In the genomic region with DNA sequence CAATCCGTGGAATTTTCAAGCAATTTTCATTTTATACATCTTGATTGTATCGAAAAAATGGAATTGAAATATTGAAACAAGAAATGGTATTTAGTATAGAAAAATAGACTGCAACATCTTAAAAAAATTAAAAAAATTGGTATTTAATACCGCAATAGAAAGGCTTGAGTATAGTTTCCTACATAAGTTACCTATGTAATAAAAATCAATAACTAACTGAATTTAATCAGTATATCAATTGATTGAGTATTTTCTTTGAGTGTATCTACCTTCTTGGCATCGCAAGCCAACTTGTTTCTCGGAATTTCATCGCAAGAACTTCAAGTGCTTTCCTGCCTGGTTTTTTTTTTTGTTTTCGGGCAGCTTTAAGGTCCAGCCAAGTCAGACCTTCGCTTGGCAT, we compare ENCODE assay signal across 3 fruit fly cellular contexts.
TF ChIP-seq lines count a peak whose summit lies in the region.

No protein-coding gene starts in this region.

TF ChIP-seq in whole organism, embryonic, 481 proteins besides CTCF, POLR2A, EP300 and RAD21 (continued from another document and continues in another):
- TF ChIP-seq bigmax (GFP tag; optimal IDR thresholded peaks at IDR 0.05; lab: Kevin White, UChicago) (no peak), Sox102F (GFP tag; optimal IDR thresholded peaks at IDR 0.05; lab: Kevin White, UChicago) (peak; percentile 18), zen2 (GFP tag; IDR thresholded peaks at IDR 0.05; lab: Robert Waterston, UW; ENCODE audit: partially characterized antibody) (no peak), CG2116 (GFP tag; optimal IDR thresholded peaks at IDR 0.05; lab: Kevin White, UChicago) (no peak), CG12769 (tag; optimal IDR thresholded peaks at IDR 0.05; lab: Kevin White, UChicago) (no peak), peb (GFP tag; IDR thresholded peaks at IDR 0.05; lab: Robert Waterston, UW) (no peak), CG6765 (GFP tag; optimal IDR thresholded peaks at IDR 0.05; lab: Kevin White, UChicago) (no peak), CG14667 (GFP tag; IDR thresholded peaks at IDR 0.05; lab: Robert Waterston, UW) (no peak), Deaf1 (tag; optimal IDR thresholded peaks at IDR 0.05; lab: Kevin White, UChicago) (no peak), CG18011 (GFP tag; optimal IDR thresholded peaks at IDR 0.05; lab: Kevin White, UChicago) (no peak), CG30403 (GFP tag; optimal IDR thresholded peaks at IDR 0.05; lab: Kevin White, UChicago) (peak; percentile 13), Side (GFP tag; optimal IDR thresholded peaks at IDR 0.05; lab: Kevin White, UChicago) (no peak), hth (optimal IDR thresholded peaks at IDR 0.05; lab: Kevin White, UChicago) (no peak), CoRest (tag; optimal IDR thresholded peaks at IDR 0.05; lab: Kevin White, UChicago) (peak; percentile 28), Ravus (GFP tag; IDR thresholded peaks at IDR 0.05; lab: Robert Waterston, UW) (no peak), CG33213 (GFP tag; optimal IDR thresholded peaks at IDR 0.05; lab: Kevin White, UChicago) (no peak), otp (GFP tag; IDR thresholded peaks at IDR 0.05; lab: Robert Waterston, UW) (no peak), az2 (GFP tag; optimal IDR thresholded peaks at IDR 0.05; lab: Kevin White, UChicago) (peak; percentile 4), CG10543 (GFP tag; optimal IDR thresholded peaks at IDR 0.05; lab: Kevin White, UChicago) (no peak), lov (optimal IDR thresholded peaks at IDR 0.05; lab: Kevin White, UChicago) (no peak), lov (GFP tag; IDR thresholded peaks at IDR 0.05; lab: Robert Waterston, UW) (no peak), toy (GFP tag; IDR thresholded peaks at IDR 0.05; lab: Robert Waterston, UW) (no peak), CG11093 (GFP tag; IDR thresholded peaks at IDR 0.05; lab: Robert Waterston, UW) (no peak), dmrt11E (tag; optimal IDR thresholded peaks at IDR 0.05; lab: Kevin White, UChicago) (peak; percentile 50), CG17829 (tag; optimal IDR thresholded peaks at IDR 0.05; lab: Kevin White, UChicago) (no peak), bbx (GFP tag; IDR thresholded peaks at IDR 0.05; lab: Robert Waterston, UW; ENCODE audit: partially characterized antibody) (no peak), prd (optimal IDR thresholded peaks at IDR 0.05; lab: Kevin White, UChicago) (no peak), prd (GFP tag; IDR thresholded peaks at IDR 0.05; lab: Robert Waterston, UW) (peak; percentile 30; the same call in 1 of the 3 replicates), crol (GFP tag; IDR thresholded peaks at IDR 0.05; lab: Robert Waterston, UW) (no peak), Hr51 (GFP tag; optimal IDR thresholded peaks at IDR 0.05; lab: Kevin White, UChicago) (peak in 1 of 2 experiments; percentile 33), unpg (GFP tag; optimal IDR thresholded peaks at IDR 0.05; lab: Kevin White, UChicago) (peak; percentile 30), phol (tag; optimal IDR thresholded peaks at IDR 0.05; lab: Kevin White, UChicago) (peak; percentile 37), CG8388 (GFP tag; optimal IDR thresholded peaks at IDR 0.05; lab: Kevin White, UChicago) (peak; percentile 12), H2.0 (GFP tag; IDR thresholded peaks at IDR 0.05; lab: Robert Waterston, UW) (no peak), CG31441 (GFP tag; IDR thresholded peaks at IDR 0.05; lab: Robert Waterston, UW) (peak; percentile 36; the same call in 1 of the 2 replicates), Ssrp (tag; optimal IDR thresholded peaks at IDR 0.05; lab: Kevin White, UChicago) (peak; percentile 10), dan (GFP tag; IDR thresholded peaks at IDR 0.05; lab: Robert Waterston, UW) (no peak), CG7556 (GFP tag; optimal IDR thresholded peaks at IDR 0.05; lab: Kevin White, UChicago) (peak; percentile 27), dati (GFP tag; IDR thresholded peaks at IDR 0.05; lab: Robert Waterston, UW) (no peak), dysf (GFP tag; IDR thresholded peaks at IDR 0.05; lab: Robert Waterston, UW) (no peak), CG12942 (GFP tag; optimal IDR thresholded peaks at IDR 0.05; lab: Kevin White, UChicago) (no peak), CG12391 (tag; optimal IDR thresholded peaks at IDR 0.05; lab: Kevin White, UChicago) (peak; percentile 20), CG2678 (tag; optimal IDR thresholded peaks at IDR 0.05; lab: Kevin White, UChicago) (peak; percentile 16), CG1603 (tag; optimal IDR thresholded peaks at IDR 0.05; lab: Kevin White, UChicago) (no peak)

TF ChIP-seq in whole organism, prepupa, 60 proteins besides CTCF, POLR2A, EP300 and RAD21 (continued from another document):
- peak; percentile 78 for TF ChIP-seq CG10631 (GFP tag; optimal IDR thresholded peaks at IDR 0.05; lab: Kevin White, UChicago)
- TF ChIP-seq CG32006 (GFP tag; optimal IDR thresholded peaks at IDR 0.05; lab: Kevin White, UChicago) = peak; percentile 55
- TF ChIP-seq Met (GFP tag; optimal IDR thresholded peaks at IDR 0.05; lab: Kevin White, UChicago) = peak; percentile 84
- TF ChIP-seq CG6792 (GFP tag; optimal IDR thresholded peaks at IDR 0.05; lab: Kevin White, UChicago) = peak; percentile 68
- peak; percentile 93 for TF ChIP-seq svp (GFP tag; lab: Kevin White, UChicago)
- TF ChIP-seq salr (GFP tag; optimal IDR thresholded peaks at IDR 0.05; lab: Kevin White, UChicago) = peak in 1 of 2 experiments; percentile 66
- TF ChIP-seq CG7368 (GFP tag; optimal IDR thresholded peaks at IDR 0.05; lab: Kevin White, UChicago) = peak; percentile 48
- peak; percentile 75 for TF ChIP-seq acj6 (GFP tag; optimal IDR thresholded peaks at IDR 0.05; lab: Kevin White, UChicago)
- TF ChIP-seq Sox102F (GFP tag; optimal IDR thresholded peaks at IDR 0.05; lab: Kevin White, UChicago) = peak; percentile 77
- no peak for TF ChIP-seq CG6276 (GFP tag; optimal IDR thresholded peaks at IDR 0.05; lab: Kevin White, UChicago)
- peak; percentile 64 for TF ChIP-seq CG3919 (GFP tag; optimal IDR thresholded peaks at IDR 0.05; lab: Kevin White, UChicago)
- TF ChIP-seq Lpt (GFP tag; optimal IDR thresholded peaks at IDR 0.05; lab: Kevin White, UChicago) = no peak
- TF ChIP-seq Sox14 (GFP tag; optimal IDR thresholded peaks at IDR 0.05; lab: Kevin White, UChicago) = peak; percentile 70
- peak; percentile 80 for TF ChIP-seq lz (GFP tag; optimal IDR thresholded peaks at IDR 0.05; lab: Kevin White, UChicago)
- TF ChIP-seq CG8632 (GFP tag; optimal IDR thresholded peaks at IDR 0.05; lab: Kevin White, UChicago) = peak; percentile 48
- peak; percentile 75 for TF ChIP-seq CG6808 (GFP tag; optimal IDR thresholded peaks at IDR 0.05; lab: Kevin White, UChicago)
- TF ChIP-seq CG16779 (tag; optimal IDR thresholded peaks at IDR 0.05; lab: Kevin White, UChicago) = peak; percentile 40
- no peak for TF ChIP-seq Blimp-1 (GFP tag; optimal IDR thresholded peaks at IDR 0.05; lab: Kevin White, UChicago)
- TF ChIP-seq Ets21C (GFP tag; optimal IDR thresholded peaks at IDR 0.05; lab: Kevin White, UChicago) = peak; percentile 59
- TF ChIP-seq cyc (GFP tag; optimal IDR thresholded peaks at IDR 0.05; lab: Kevin White, UChicago) = peak; percentile 66
- TF ChIP-seq CG11902 (GFP tag; optimal IDR thresholded peaks at IDR 0.05; lab: Kevin White, UChicago) = peak; percentile 38
- no peak for TF ChIP-seq fkh (GFP tag; optimal IDR thresholded peaks at IDR 0.05; lab: Kevin White, UChicago)
- TF ChIP-seq CG4318 (GFP tag; optimal IDR thresholded peaks at IDR 0.05; lab: Kevin White, UChicago) = peak; percentile 9
- TF ChIP-seq CG8119 (GFP tag; IDR thresholded peaks at IDR 0.05; lab: Robert Waterston, UW) = 0 out of 3 replicates have a peak, but pooled peaks have one; percentile 20
- peak; percentile 51 for TF ChIP-seq CG11762 (GFP tag; optimal IDR thresholded peaks at IDR 0.05; lab: Kevin White, UChicago; ENCODE audit: insufficient read depth)
- no peak for TF ChIP-seq CG6163 (GFP tag; IDR thresholded peaks at IDR 0.05; lab: Robert Waterston, UW)
- peak; percentile 66 for TF ChIP-seq fd59A (GFP tag; optimal IDR thresholded peaks at IDR 0.05; lab: Kevin White, UChicago)
- no peak for TF ChIP-seq fd85E (GFP tag; optimal IDR thresholded peaks at IDR 0.05; lab: Kevin White, UChicago)
- TF ChIP-seq CG9139 (GFP tag; optimal IDR thresholded peaks at IDR 0.05; lab: Kevin White, UChicago) = no peak
- TF ChIP-seq spab (GFP tag; optimal IDR thresholded peaks at IDR 0.05; lab: Kevin White, UChicago) = peak; percentile 62
- TF ChIP-seq CG3032 (tag; optimal IDR thresholded peaks at IDR 0.05; lab: Kevin White, UChicago) = peak; percentile 71
- peak; percentile 66 for TF ChIP-seq Hr39 (GFP tag; optimal IDR thresholded peaks at IDR 0.05; lab: Kevin White, UChicago)
- peak; percentile 69 for TF ChIP-seq OdsH (GFP tag; optimal IDR thresholded peaks at IDR 0.05; lab: Kevin White, UChicago)
- TF ChIP-seq ss (GFP tag; optimal IDR thresholded peaks at IDR 0.05; lab: Kevin White, UChicago) = peak in 1 of 2 experiments; percentile 11
- peak; percentile 69 for TF ChIP-seq achi (GFP tag; optimal IDR thresholded peaks at IDR 0.05; lab: Kevin White, UChicago)
- TF ChIP-seq esn (GFP tag; optimal IDR thresholded peaks at IDR 0.05; lab: Kevin White, UChicago) = peak; percentile 88
- TF ChIP-seq eg (GFP tag; IDR thresholded peaks at IDR 0.05; lab: Robert Waterston, UW) = no peak
- peak; percentile 81 for TF ChIP-seq Ets96B (tag; optimal IDR thresholded peaks at IDR 0.05; lab: Kevin White, UChicago)

TF ChIP-seq in whole organism, wandering third instar larva, 38 proteins besides CTCF, POLR2A, EP300 and RAD21 (continued from another document):
- TF ChIP-seq dl (GFP tag; optimal IDR thresholded peaks at IDR 0.05; lab: Kevin White, UChicago; ENCODE audit: insufficient read depth in 1 of 2, partially characterized antibody in 2 of 2) = no peak
